Worm (Caenorhabditis elegans): Measurements from ENCODE around the gene panl-3.

The panl-3 gene

ce11 chrIII:9862469-9862868 is 43.6 kb downstream of the panl-3 start:
- TF ChIP-seq sea-2 (GFP tag; optimal IDR thresholded peaks at IDR 0.05) = no peak
- TF ChIP-seq lin-39 (tag; optimal IDR thresholded peaks at IDR 0.05) = no peak
- TF ChIP-seq aly-2 (tag; optimal IDR thresholded peaks at IDR 0.05) = no peak
- TF ChIP-seq fkh-10 (GFP tag; optimal IDR thresholded peaks at IDR 0.05) = no peak
- TF ChIP-seq mml-1 (tag; optimal IDR thresholded peaks at IDR 0.05) = no peak
- no peak for TF ChIP-seq elt-3 (tag; optimal IDR thresholded peaks at IDR 0.05)
- no peak for TF ChIP-seq nhr-43 (tag; optimal IDR thresholded peaks at IDR 0.05; ENCODE audit: poor library complexity, severe bottlenecking)
- no peak for TF ChIP-seq pqm-1 (tag; optimal IDR thresholded peaks at IDR 0.05)
- TF ChIP-seq nhr-12 (tag; optimal IDR thresholded peaks at IDR 0.05) = no peak
- TF ChIP-seq unc-39 (tag; optimal IDR thresholded peaks at IDR 0.05) = no peak
- no peak for TF ChIP-seq daf-12 (tag; optimal IDR thresholded peaks at IDR 0.05)
- no peak for TF ChIP-seq nhr-23 (tag; optimal IDR thresholded peaks at IDR 0.05)
- no peak for TF ChIP-seq skn-1 (tag; optimal IDR thresholded peaks at IDR 0.05)
- no peak for TF ChIP-seq lin-15B (tag; optimal IDR thresholded peaks at IDR 0.05)
- no peak for TF ChIP-seq hmg-11 (tag; optimal IDR thresholded peaks at IDR 0.05)
- TF ChIP-seq fkh-2 (tag; optimal IDR thresholded peaks at IDR 0.05) = no peak

DNA sequence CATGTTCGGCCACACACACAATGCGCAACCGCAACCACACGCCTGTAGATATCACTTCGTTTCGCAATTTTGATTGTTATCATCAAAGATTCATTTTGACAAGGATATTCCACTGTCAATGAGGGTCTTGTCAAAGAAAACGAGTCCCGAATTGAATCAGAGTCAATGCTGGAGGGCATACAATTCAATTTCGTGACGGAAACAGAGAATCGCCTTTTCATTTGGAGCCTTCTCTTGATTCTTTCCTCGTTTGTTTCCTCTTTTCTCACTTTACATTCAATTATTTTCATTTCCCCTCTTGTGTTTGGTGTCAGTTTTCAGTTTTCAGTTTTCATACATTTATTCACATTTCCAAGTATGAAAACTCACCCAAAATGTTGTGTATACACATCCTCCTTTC is 48.5 kb downstream of the panl-3 start:
- TF ChIP-seq mdl-1 (tag; optimal IDR thresholded peaks at IDR 0.05) = no peak
- TF ChIP-seq nhr-23 (tag; optimal IDR thresholded peaks at IDR 0.05) = peak; percentile 41

DNA sequence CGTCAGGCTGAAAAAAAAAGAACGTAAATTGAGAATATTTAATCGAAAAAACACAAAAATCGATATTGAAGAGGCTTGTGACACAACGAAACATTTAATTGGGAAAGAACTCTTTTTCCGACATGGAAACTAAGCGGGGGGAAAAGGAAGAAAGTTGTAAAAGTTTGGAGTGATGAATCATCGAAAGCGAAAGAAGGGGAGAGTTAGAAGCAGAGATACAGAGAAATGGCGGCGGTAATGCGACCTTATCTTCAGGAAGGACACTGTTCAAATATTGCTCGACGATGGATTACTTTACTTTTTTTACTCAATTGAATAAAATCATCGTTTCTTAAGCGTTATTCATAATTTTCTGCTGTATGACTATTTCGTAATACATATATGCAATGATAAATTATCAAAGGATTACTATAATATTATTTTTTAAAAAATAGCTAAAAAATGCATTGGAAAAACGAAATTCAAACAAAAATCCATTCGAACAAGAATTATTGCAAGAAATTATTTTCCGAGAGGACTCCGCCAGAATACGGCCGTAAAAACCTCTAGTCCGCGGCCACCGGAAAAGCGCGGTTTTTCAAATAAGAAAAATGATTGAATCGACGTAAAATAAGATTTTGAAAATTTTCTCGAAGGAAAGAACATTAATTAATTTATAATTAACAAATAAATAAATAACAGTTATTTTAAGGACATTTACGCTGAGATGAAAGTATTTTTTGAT is 49.1 kb downstream of the panl-3 start, which contains the start of gene dhhc-4:
dhhc-4 (minus strand) TSS at position 13 of the 724 bp plus-strand sequence.
- TF ChIP-seq ama-1 (optimal IDR thresholded peaks at IDR 0.05) = peak; percentile 6
- TF ChIP-seq unc-62 (GFP tag; optimal IDR thresholded peaks at IDR 0.05) = no peak
- no peak for TF ChIP-seq egl-27 (tag; optimal IDR thresholded peaks at IDR 0.05)
- TF ChIP-seq ztf-4 (tag; optimal IDR thresholded peaks at IDR 0.05) = no peak
- TF ChIP-seq lsy-12 (tag; optimal IDR thresholded peaks at IDR 0.05) = peak; percentile 52
- peak; percentile 52 for TF ChIP-seq lin-15B (tag; optimal IDR thresholded peaks at IDR 0.05)
- TF ChIP-seq lin-39 (tag; optimal IDR thresholded peaks at IDR 0.05) = peak; percentile 42
- peak; percentile 11 for TF ChIP-seq pha-4 (tag; optimal IDR thresholded peaks at IDR 0.05)
- peak; percentile 50 for TF ChIP-seq egl-5 (tag; optimal IDR thresholded peaks at IDR 0.05)
- TF ChIP-seq elt-1 (tag; optimal IDR thresholded peaks at IDR 0.05) = peak; percentile 26
- TF ChIP-seq nhr-77 (tag; optimal IDR thresholded peaks at IDR 0.05) = no peak
- no peak for TF ChIP-seq sea-2 (GFP tag; optimal IDR thresholded peaks at IDR 0.05)
- TF ChIP-seq nhr-23 (tag; optimal IDR thresholded peaks at IDR 0.05) = no peak
- TF ChIP-seq R02D3.7 (tag; optimal IDR thresholded peaks at IDR 0.05) = peak; percentile 26
- TF ChIP-seq jun-1 (tag; optimal IDR thresholded peaks at IDR 0.05) = peak; percentile 14
- peak; percentile 39 for TF ChIP-seq elt-2 (tag; optimal IDR thresholded peaks at IDR 0.05)
- peak; percentile 86 for TF ChIP-seq nhr-43 (tag; optimal IDR thresholded peaks at IDR 0.05; ENCODE audit: poor library complexity, severe bottlenecking)
- TF ChIP-seq tbx-2 (tag; optimal IDR thresholded peaks at IDR 0.05) = peak; percentile 28
- TF ChIP-seq ZK546.5 (tag; optimal IDR thresholded peaks at IDR 0.05) = peak; percentile 33
- TF ChIP-seq ceh-82 (tag; optimal IDR thresholded peaks at IDR 0.05) = peak; percentile 47
- TF ChIP-seq nfya-1 (tag; optimal IDR thresholded peaks at IDR 0.05; ENCODE audit: insufficient read depth) = peak; percentile 68
- TF ChIP-seq zag-1 (tag; optimal IDR thresholded peaks at IDR 0.05) = no peak
- TF ChIP-seq fos-1 (tag; optimal IDR thresholded peaks at IDR 0.05) = peak; percentile 30
- TF ChIP-seq pqm-1 (tag; optimal IDR thresholded peaks at IDR 0.05) = peak; percentile 20
- no peak for TF ChIP-seq nhr-237 (tag; optimal IDR thresholded peaks at IDR 0.05)
- TF ChIP-seq fkh-10 (GFP tag; optimal IDR thresholded peaks at IDR 0.05) = no peak

DNA sequence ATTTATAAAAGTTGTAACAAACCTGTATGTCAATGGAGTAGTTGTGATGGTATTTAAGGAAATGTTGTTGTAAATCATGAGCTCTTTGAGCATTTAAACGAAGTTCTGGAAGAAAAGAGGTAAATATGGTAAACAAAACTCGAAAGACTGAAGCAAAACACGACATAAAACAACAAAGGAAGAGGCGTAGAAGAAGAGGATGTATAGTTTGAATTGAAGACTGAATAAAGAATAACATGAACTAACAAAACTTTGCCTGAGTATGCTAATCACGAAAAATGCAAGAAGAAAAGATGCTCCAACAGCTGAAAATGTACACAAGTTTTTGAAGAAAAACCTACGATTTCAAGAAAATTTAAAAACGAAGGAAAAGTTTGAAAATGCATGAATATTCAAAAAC is 52.2 kb downstream of the panl-3 start, which contains the start of gene ZK757.1:
ZK757.1 (minus strand) TSS at position 101 of the 400 bp plus-strand sequence.
- TF ChIP-seq nhr-43 (tag; optimal IDR thresholded peaks at IDR 0.05; ENCODE audit: poor library complexity, severe bottlenecking) (no peak), nhr-77 (tag; optimal IDR thresholded peaks at IDR 0.05) (no peak), pha-4 (tag; optimal IDR thresholded peaks at IDR 0.05) (no peak), ama-1 (optimal IDR thresholded peaks at IDR 0.05) (no peak), jun-1 (tag; optimal IDR thresholded peaks at IDR 0.05) (no peak), hmg-11 (tag; optimal IDR thresholded peaks at IDR 0.05) (no peak), mdl-1 (tag; optimal IDR thresholded peaks at IDR 0.05) (no peak), R02D3.7 (tag; optimal IDR thresholded peaks at IDR 0.05) (no peak), tbx-2 (tag; optimal IDR thresholded peaks at IDR 0.05) (no peak), ZK546.5 (tag; optimal IDR thresholded peaks at IDR 0.05) (no peak), fos-1 (tag; optimal IDR thresholded peaks at IDR 0.05) (no peak), nhr-28 (tag; optimal IDR thresholded peaks at IDR 0.05) (no peak), ceh-82 (tag; optimal IDR thresholded peaks at IDR 0.05) (no peak), unc-39 (tag; optimal IDR thresholded peaks at IDR 0.05) (no peak), lsy-12 (tag; optimal IDR thresholded peaks at IDR 0.05) (no peak), unc-62 (GFP tag; optimal IDR thresholded peaks at IDR 0.05) (no peak)

Data from whole organism, L3 larva.